Fruit fly (Drosophila melanogaster) whole organism, embryonic: ENCODE data around the gene Clc.
A peak's percentile ranks its signal among the peaks of the same experiment; 100 is the strongest.

Experiments
- Abd-B ChIP-seq: fragments of 200-800 bp; sonication (Bioruptor generic); optimal IDR thresholded peaks from 2 replicates; lab custom pipeline; 2018; ENCODE audit warnings: missing biosample characterization, mild to moderate bottlenecking, missing genetic modification characterization, moderate library complexity
- Atf-2 ChIP-seq: fragments of 200-800 bp; sonication (Bioruptor generic); optimal IDR thresholded peaks from 2 replicates; lab custom pipeline; 2016; ENCODE audit warnings: missing biosample characterization, missing genetic modification characterization
- BtbVII ChIP-seq: fragments of 200-800 bp; sonication (Bioruptor generic); optimal IDR thresholded peaks from 3 replicates; lab custom pipeline; 2017; ENCODE audit warnings: missing biosample characterization, mild to moderate bottlenecking, missing genetic modification characterization
- CG11247 ChIP-seq: fragments of 200-800 bp; sonication (Bioruptor generic); IDR thresholded peaks from 2 replicates; pipeline ENCODE4 v1.3.6; 2022; ENCODE audit warnings: missing biosample characterization, missing genetic modification characterization
- CG11504 ChIP-seq: fragments of 200-800 bp; sonication (Bioruptor generic); optimal IDR thresholded peaks from 3 replicates; lab custom pipeline; 2019; ENCODE audit warnings: missing biosample characterization, mild to moderate bottlenecking, missing genetic modification characterization, moderate library complexity
- CG11696 ChIP-seq: fragments of 200-800 bp; sonication (Bioruptor generic); IDR thresholded peaks from 2 replicates; pipeline ENCODE4 v1.3.6; 2022; ENCODE audit warnings: missing biosample characterization, missing genetic modification characterization
- CG12219 ChIP-seq: fragments of 200-800 bp; sonication (Bioruptor generic); optimal IDR thresholded peaks from 3 replicates; lab custom pipeline; 2018; ENCODE audit warnings: missing biosample characterization, mild to moderate bottlenecking, missing genetic modification characterization
- CG12299 ChIP-seq: fragments of 200-800 bp; sonication (Bioruptor generic); optimal IDR thresholded peaks from 2 replicates; lab custom pipeline; 2018; ENCODE audit warnings: missing biosample characterization, mild to moderate bottlenecking, missing genetic modification characterization
- CG14014 ChIP-seq: fragments of 200-800 bp; sonication (Bioruptor generic); IDR thresholded peaks from 2 replicates; pipeline ENCODE4 v1.3.6; 2022; ENCODE audit warnings: missing biosample characterization, missing genetic modification characterization
- CG17186 ChIP-seq: fragments of 200-800 bp; sonication (Bioruptor generic); optimal IDR thresholded peaks from 3 replicates; lab custom pipeline; 2017; ENCODE audit warnings: missing biosample characterization, missing genetic modification reagents, missing genetic modification characterization
- CG17568 ChIP-seq: fragments of 200-800 bp; sonication (Bioruptor generic); optimal IDR thresholded peaks from 2 replicates; lab custom pipeline; 2018; ENCODE audit warnings: missing biosample characterization, mild to moderate bottlenecking, missing genetic modification characterization, moderate library complexity
- CG17612 ChIP-seq: fragments of 200-800 bp; sonication (Bioruptor generic); IDR thresholded peaks from 2 replicates; pipeline ENCODE4 v1.3.6; 2022; ENCODE audit warnings: missing biosample characterization, missing genetic modification characterization
- CG18764 ChIP-seq: fragments of 200-800 bp; sonication (Bioruptor generic); optimal IDR thresholded peaks from 3 replicates; lab custom pipeline; 2016; ENCODE audit warnings: missing biosample characterization, missing genetic modification characterization
- CG30431 ChIP-seq: fragments of 200-800 bp; sonication (Bioruptor generic); optimal IDR thresholded peaks from 2 replicates; lab custom pipeline; 2017; ENCODE audit warnings: missing biosample characterization, missing genetic modification characterization
- CG31441 ChIP-seq: fragments of 200-800 bp; sonication (Bioruptor generic); IDR thresholded peaks from 2 replicates; pipeline ENCODE4 v1.3.6; 2022; ENCODE audit warnings: missing biosample characterization, missing genetic modification characterization
- CG34224 ChIP-seq: fragments of 200-800 bp; sonication (Bioruptor generic); IDR thresholded peaks from 3 replicates; pipeline ENCODE4 v1.3.6; 2022; ENCODE audit warnings: missing biosample characterization, missing genetic modification characterization; ENCODE audit not compliant: partially characterized antibody
- CG5180 ChIP-seq: fragments of 200-800 bp; sonication (Bioruptor generic); optimal IDR thresholded peaks from 3 replicates; lab custom pipeline; 2017; ENCODE audit warnings: missing biosample characterization, missing genetic modification characterization, mild to moderate bottlenecking, moderate library complexity, missing genetic modification reagents
- CG7963 ChIP-seq: fragments of 200-800 bp; sonication (Bioruptor generic); IDR thresholded peaks from 3 replicates; pipeline ENCODE4 v1.3.6; 2022; ENCODE audit warnings: missing biosample characterization, missing genetic modification characterization; ENCODE audit not compliant: partially characterized antibody
- CG8089 ChIP-seq: fragments of 200-800 bp; sonication (Bioruptor generic); optimal IDR thresholded peaks from 3 replicates; lab custom pipeline; 2016; ENCODE audit warnings: missing biosample characterization, missing genetic modification characterization
- CG9797 ChIP-seq: fragments of 200-800 bp; sonication (Bioruptor generic); optimal IDR thresholded peaks from 3 replicates; lab custom pipeline; 2018; ENCODE audit warnings: missing biosample characterization, mild to moderate bottlenecking, missing genetic modification characterization
- CHES-1-like ChIP-seq: fragments of 200-800 bp; sonication (Bioruptor generic); optimal IDR thresholded peaks from 2 replicates; lab custom pipeline; 2016; ENCODE audit warnings: missing biosample characterization, missing genetic modification characterization
- Deaf1 ChIP-seq: fragments of 200-800 bp; optimal IDR thresholded peaks from 3 replicates; lab custom pipeline; 2019; ENCODE audit warnings: missing biosample characterization, mild to moderate bottlenecking, missing genetic modification characterization, moderate library complexity
- Dek ChIP-seq: fragments of 200-800 bp; sonication (Bioruptor generic); optimal IDR thresholded peaks from 3 replicates; lab custom pipeline; 2019; ENCODE audit warnings: missing biosample characterization, mild to moderate bottlenecking, missing genetic modification characterization, moderate library complexity
- Ets65A ChIP-seq: fragments of 200-800 bp; sonication (Bioruptor generic); peaks from one replicate; lab custom pipeline; 2016; ENCODE audit warnings: missing biosample characterization, missing genetic modification characterization
- HLH3B ChIP-seq: fragments of 200-800 bp; sonication (Bioruptor generic); IDR thresholded peaks from 2 replicates; pipeline ENCODE4 v1.3.6; 2022; ENCODE audit warnings: missing biosample characterization, missing genetic modification characterization
- Hr3 ChIP-seq: fragments of 200-800 bp; sonication (Bioruptor generic); optimal IDR thresholded peaks from 3 replicates; lab custom pipeline; 2016; ENCODE audit warnings: missing biosample characterization, missing genetic modification characterization
- Hr51 ChIP-seq, 2 experiments: fragments of 200-800 bp; sonication (Bioruptor generic); optimal IDR thresholded peaks; 2 replicates in 1 of 2; 3 replicates in 1 of 2; lab custom pipeline; 2016 to 2018; ENCODE audit warnings: missing biosample characterization in 2 of 2, missing genetic modification characterization in 2 of 2, mild to moderate bottlenecking in 1 of 2, moderate library complexity in 1 of 2
- Lim3 ChIP-seq: fragments of 200-800 bp; sonication (Bioruptor generic); IDR thresholded peaks from 2 replicates; pipeline ENCODE4 v1.3.6; 2022; ENCODE audit warnings: missing biosample characterization, missing genetic modification characterization
- Nf-YA ChIP-seq: fragments of 200-800 bp; sonication (Bioruptor generic); IDR thresholded peaks from 2 replicates; pipeline ENCODE4 v1.3.6; 2022; ENCODE audit warnings: missing biosample characterization, missing genetic modification characterization
- Nf-YB ChIP-seq: fragments of 200-800 bp; sonication (Bioruptor generic); optimal IDR thresholded peaks from 3 replicates; lab custom pipeline; 2019; ENCODE audit warnings: missing biosample characterization, mild to moderate bottlenecking, missing genetic modification characterization, moderate library complexity
- Optix ChIP-seq: fragments of 200-800 bp; sonication (Bioruptor generic); IDR thresholded peaks from 3 replicates; pipeline ENCODE4 v1.3.6; 2022; ENCODE audit warnings: missing biosample characterization, missing genetic modification characterization
- Pdp1 ChIP-seq, 2 experiments: fragments of 200-800 bp; sonication (Bioruptor generic); optimal IDR thresholded peaks; 3 replicates each; lab custom pipeline; 2016; ENCODE audit warnings: missing biosample characterization in 2 of 2, missing genetic modification characterization in 2 of 2, mild to moderate bottlenecking in 1 of 2, moderate library complexity in 1 of 2
- Ptx1 ChIP-seq: fragments of 200-800 bp; sonication (Bioruptor generic); IDR thresholded peaks from 2 replicates; pipeline ENCODE4 v1.3.6; 2022; ENCODE audit warnings: missing biosample characterization, missing genetic modification characterization
- bbx ChIP-seq: fragments of 200-800 bp; sonication (Bioruptor generic); IDR thresholded peaks from 2 replicates; pipeline ENCODE4 v1.3.6; 2022; ENCODE audit warnings: missing biosample characterization, missing genetic modification characterization; ENCODE audit not compliant: partially characterized antibody
- bsh ChIP-seq, 2 experiments: fragments of 200-800 bp; sonication (Bioruptor generic); optimal IDR thresholded peaks; 2 replicates each; lab custom pipeline; 2017 to 2018; ENCODE audit warnings: mild to moderate bottlenecking in 2 of 2, missing biosample characterization in 2 of 2, missing genetic modification characterization in 2 of 2, moderate library complexity in 1 of 2
- crol ChIP-seq: fragments of 200-800 bp; sonication (Bioruptor generic); IDR thresholded peaks from 2 replicates; pipeline ENCODE4 v1.3.6; 2022; ENCODE audit warnings: missing biosample characterization, missing genetic modification characterization
- cwo ChIP-seq: fragments of 200-800 bp; sonication (Bioruptor generic); optimal IDR thresholded peaks from 3 replicates; lab custom pipeline; 2017; ENCODE audit warnings: missing biosample characterization, missing genetic modification characterization, mild to moderate bottlenecking, moderate library complexity, missing genetic modification reagents
- danr ChIP-seq: fragments of 200-800 bp; sonication (Bioruptor generic); IDR thresholded peaks from 2 replicates; pipeline ENCODE4 v1.3.6; 2022; ENCODE audit warnings: missing biosample characterization, missing genetic modification characterization
- h ChIP-seq: fragments of >200 bp; optimal IDR thresholded peaks from 2 replicates; lab custom pipeline; 2017
- insv ChIP-seq, 2 experiments: fragments of 200-800 bp; sonication (Bioruptor generic); optimal IDR thresholded peaks; 3 replicates each; lab custom pipeline; 2016 to 2018; ENCODE audit warnings: missing biosample characterization in 2 of 2, missing genetic modification characterization in 2 of 2
- jigr1 ChIP-seq: fragments of 200-800 bp; sonication (Bioruptor generic); IDR thresholded peaks from 3 replicates; pipeline ENCODE4 v1.3.6; 2022; ENCODE audit warnings: missing biosample characterization, missing genetic modification characterization
- kah ChIP-seq: fragments of 200-800 bp; sonication (Bioruptor generic); optimal IDR thresholded peaks from 2 replicates; lab custom pipeline; 2018; ENCODE audit warnings: missing biosample characterization, mild to moderate bottlenecking, missing genetic modification characterization
- kay ChIP-seq: fragments of 200-800 bp; sonication (Bioruptor generic); optimal IDR thresholded peaks from 2 replicates; lab custom pipeline; 2016; ENCODE audit warnings: missing biosample characterization, missing genetic modification characterization
- org-1 ChIP-seq: fragments of 200-800 bp; sonication (Bioruptor generic); optimal IDR thresholded peaks from 2 replicates; lab custom pipeline; 2017; ENCODE audit warnings: missing biosample characterization, missing genetic modification characterization
- pho ChIP-seq: fragments of 200-800 bp; sonication (Bioruptor generic); optimal IDR thresholded peaks from 2 replicates; lab custom pipeline; 2016; ENCODE audit warnings: missing biosample characterization, missing genetic modification characterization
- ro ChIP-seq: fragments of 200-800 bp; sonication (Bioruptor generic); IDR thresholded peaks from 2 replicates; pipeline ENCODE4 v1.3.6; 2022; ENCODE audit warnings: missing biosample characterization, missing genetic modification characterization
- sens ChIP-seq: fragments of 200-800 bp; sonication (Bioruptor generic); peaks from one replicate; lab custom pipeline; 2016; ENCODE audit warnings: missing biosample characterization, missing genetic modification characterization
- seq ChIP-seq: fragments of 200-800 bp; sonication (Bioruptor generic); IDR thresholded peaks from 2 replicates; pipeline ENCODE4 v1.3.6; 2022; ENCODE audit warnings: missing biosample characterization, missing genetic modification characterization
- sim ChIP-seq: fragments of 200-800 bp; sonication (Bioruptor generic); IDR thresholded peaks from 2 replicates; pipeline ENCODE4 v1.3.6; 2022; ENCODE audit warnings: missing biosample characterization, missing genetic modification characterization
- so ChIP-seq: fragments of 200-800 bp; sonication (Bioruptor generic); IDR thresholded peaks from 3 replicates; pipeline ENCODE4 v1.3.6; 2022; ENCODE audit warnings: missing biosample characterization, missing genetic modification characterization
- ssp ChIP-seq: fragments of 200-800 bp; sonication (Bioruptor generic); IDR thresholded peaks from 2 replicates; pipeline ENCODE4 v1.3.6; 2022; ENCODE audit warnings: missing biosample characterization, missing genetic modification characterization
- tx ChIP-seq: fragments of 200-800 bp; sonication (Bioruptor generic); optimal IDR thresholded peaks from 2 replicates; lab custom pipeline; 2016; ENCODE audit warnings: missing biosample characterization, missing genetic modification characterization

The Clc gene

DNA sequence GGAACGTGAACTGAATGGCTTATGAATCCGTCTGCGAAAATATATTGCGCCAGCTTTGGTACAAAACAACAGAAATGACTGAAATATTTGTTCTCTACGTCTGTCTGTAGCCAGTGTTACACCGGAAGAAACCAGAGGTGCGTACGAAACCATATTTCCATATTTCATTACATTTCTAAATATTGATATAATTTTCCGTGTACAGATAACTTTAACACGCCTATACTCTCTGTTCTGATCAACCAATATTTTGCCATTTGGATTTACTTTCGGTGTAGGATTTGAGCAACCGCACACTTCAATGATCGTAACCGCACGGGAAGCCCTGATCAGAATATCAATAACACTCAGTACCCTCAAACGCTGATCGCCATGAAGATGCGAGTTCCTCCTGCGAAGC is 46.1 kb upstream of the Clc start (continued):
- TF ChIP-seq CG30431: peak; percentile 7
- peak; percentile 42; the same call in 1 of the 2 replicates for TF ChIP-seq HLH3B
- no peak for TF ChIP-seq CG34224 (GFP tag; lab: Robert Waterston, UW)
- TF ChIP-seq h: no peak
- peak; percentile 66 for TF ChIP-seq sens (GFP tag; lab: Kevin White, UChicago)
- no peak for TF ChIP-seq CG17568
- no peak for TF ChIP-seq BtbVII (GFP tag; lab: Kevin White, UChicago)
- TF ChIP-seq CG5180 (GFP tag; lab: Kevin White, UChicago): no peak
- no peak for TF ChIP-seq CG12299 (tag; lab: Kevin White, UChicago)
- TF ChIP-seq Atf-2 (GFP tag; lab: Kevin White, UChicago): no peak
- no peak for TF ChIP-seq Nf-YB (GFP tag; lab: Kevin White, UChicago)
- TF ChIP-seq ro (GFP tag; lab: Robert Waterston, UW): no peak
- peak; percentile 50 for TF ChIP-seq Ets65A
- no peak for TF ChIP-seq CG7963 (GFP tag; lab: Robert Waterston, UW)
- TF ChIP-seq Nf-YA (GFP tag; lab: Robert Waterston, UW): no peak
- no peak for TF ChIP-seq CHES-1-like (GFP tag; lab: Kevin White, UChicago)
- TF ChIP-seq CG12219: peak; percentile 33
- TF ChIP-seq bsh (GFP tag; optimal IDR thresholded peaks at IDR 0.05; lab: Kevin White, UChicago): peak; percentile 41 to 55
- no peak for TF ChIP-seq insv (GFP tag; optimal IDR thresholded peaks at IDR 0.05; lab: Kevin White, UChicago)
- peak; percentile 43; the same call in 1 of the 2 replicates for TF ChIP-seq Ptx1
- TF ChIP-seq sim (GFP tag; lab: Robert Waterston, UW): no peak
- no peak for TF ChIP-seq crol (GFP tag; lab: Robert Waterston, UW)
- TF ChIP-seq ssp: no peak
- no peak for TF ChIP-seq danr (GFP tag; lab: Robert Waterston, UW)
- no peak for TF ChIP-seq kay
- no peak for TF ChIP-seq jigr1 (GFP tag; lab: Robert Waterston, UW)
- TF ChIP-seq CG31441 (GFP tag; lab: Robert Waterston, UW): no peak
- peak; percentile 6 for TF ChIP-seq org-1
- TF ChIP-seq CG17612 (GFP tag; lab: Robert Waterston, UW): no peak
- no peak for TF ChIP-seq CG11247 (GFP tag; lab: Robert Waterston, UW)
- no peak for TF ChIP-seq Optix
- TF ChIP-seq CG11696 (GFP tag; lab: Robert Waterston, UW): 0 out of 2 replicates have a peak, but pooled peaks have one; percentile 26
- TF ChIP-seq cwo: peak; percentile 37
- TF ChIP-seq seq: peak; percentile 15; the same call in 1 of the 2 replicates
- no peak for TF ChIP-seq CG9797 (GFP tag; lab: Kevin White, UChicago)
- TF ChIP-seq CG17186 (GFP tag; lab: Kevin White, UChicago): no peak
- no peak for TF ChIP-seq Deaf1 (tag; lab: Kevin White, UChicago)
- TF ChIP-seq CG8089 (GFP tag; lab: Kevin White, UChicago): no peak
- peak; percentile 70; the same call in 1 of the 3 replicates for TF ChIP-seq so (GFP tag; lab: Robert Waterston, UW)
- TF ChIP-seq tx (GFP tag; lab: Kevin White, UChicago): no peak
- no peak for TF ChIP-seq CG18764
- TF ChIP-seq pho (GFP tag; lab: Kevin White, UChicago): no peak
- no peak for TF ChIP-seq bbx (GFP tag; lab: Robert Waterston, UW)
- no peak for TF ChIP-seq Hr3
- peak; percentile 8 to 17 for TF ChIP-seq Pdp1 (GFP tag; optimal IDR thresholded peaks at IDR 0.05; lab: Kevin White, UChicago)
- peak; percentile 58 for TF ChIP-seq CG11504 (tag; lab: Kevin White, UChicago)
- TF ChIP-seq kah: no peak
- peak; percentile 65 for TF ChIP-seq CG14014 (GFP tag; lab: Robert Waterston, UW)
- peak; percentile 36 for TF ChIP-seq Abd-B (GFP tag; lab: Kevin White, UChicago)
- no peak for TF ChIP-seq Dek
- peak; percentile 2 to 20 for TF ChIP-seq Hr51 (GFP tag; optimal IDR thresholded peaks at IDR 0.05; lab: Kevin White, UChicago)
- TF ChIP-seq Lim3 (GFP tag; lab: Robert Waterston, UW): no peak
